Worm (Caenorhabditis elegans): ENCODE data around the gene C53A5.2.

- TF ChIP-seq ceh-18 (tag; optimal IDR thresholded peaks at IDR 0.05) (no peak), ceh-30 (tag; optimal IDR thresholded peaks at IDR 0.05) (no peak), lim-6 (tag; optimal IDR thresholded peaks at IDR 0.05) (no peak), unc-86 (tag; optimal IDR thresholded peaks at IDR 0.05) (no peak), pha-4 (tag; optimal IDR thresholded peaks at IDR 0.05) (no peak), elt-2 (tag; optimal IDR thresholded peaks at IDR 0.05) (peak; percentile 29)
These were observed 24.8 kb downstream of the C53A5.2 start for ce11 chrV:14498204-14498603.
